Fruit fly (Drosophila melanogaster): ENCODE results near the gene Trx2.
A peak's percentile ranks its signal among the peaks of the same experiment; 100 is the strongest.

The Trx2 gene

DNA sequence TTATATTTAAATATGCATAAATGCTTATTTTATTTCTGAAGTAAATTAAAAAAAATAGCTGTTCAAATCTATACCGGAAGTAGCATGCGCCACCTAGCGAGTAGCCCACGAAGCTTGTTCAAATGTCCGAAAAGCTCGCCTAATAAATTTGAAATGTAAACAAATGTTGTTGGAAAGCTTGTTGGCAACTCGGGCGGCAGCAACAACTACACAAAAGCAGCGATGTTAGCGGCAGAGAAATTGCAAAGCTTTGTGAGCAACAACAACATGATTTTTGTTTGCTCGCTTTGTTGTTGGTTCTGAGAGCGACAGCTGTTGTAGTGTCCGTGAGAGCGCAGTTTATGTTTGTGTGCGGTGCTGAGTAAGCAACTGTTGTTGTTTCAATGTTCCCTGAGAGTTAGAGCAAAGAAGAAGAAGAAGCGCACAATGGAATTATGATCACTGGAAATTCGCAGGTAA, 45.5 kb upstream of the Trx2 start (continued):
- TF ChIP-seq crp (GFP tag; optimal IDR thresholded peaks at IDR 0.05) (peak in 1 of 2 experiments; percentile 70), CG7839 (tag; optimal IDR thresholded peaks at IDR 0.05) (peak; percentile 96), cg (GFP tag; optimal IDR thresholded peaks at IDR 0.05) (peak; percentile 80), HLH54F (GFP tag; optimal IDR thresholded peaks at IDR 0.05) (peak; percentile 82), CG8924 (tag; optimal IDR thresholded peaks at IDR 0.05) (peak; percentile 94), CG8290 (GFP tag; optimal IDR thresholded peaks at IDR 0.05) (peak; percentile 94), CG8290 (tag; optimal IDR thresholded peaks at IDR 0.05) (peak; percentile 90 to 98), CG42726 (GFP tag; IDR thresholded peaks at IDR 0.05; ENCODE audit: partially characterized antibody) (no peak), vfl (GFP tag; optimal IDR thresholded peaks at IDR 0.05) (peak; percentile 92), Dfd (GFP tag; optimal IDR thresholded peaks at IDR 0.05) (no peak), CG10147 (GFP tag; optimal IDR thresholded peaks at IDR 0.05) (peak; percentile 98), gfzf (GFP tag; optimal IDR thresholded peaks at IDR 0.05) (peak; percentile 0), emc (GFP tag; optimal IDR thresholded peaks at IDR 0.05) (peak; percentile 95), lola (GFP tag; optimal IDR thresholded peaks at IDR 0.05) (peak in 1 of 3 experiments; percentile 65), mam (GFP tag; optimal IDR thresholded peaks at IDR 0.05) (peak; percentile 85), CG31365 (tag; optimal IDR thresholded peaks at IDR 0.05) (peak; percentile 95), sna (GFP tag; IDR thresholded peaks at IDR 0.05; ENCODE audit: partially characterized antibody) (no peak; the same call in 1 of the 2 replicates), Abd-B (GFP tag; optimal IDR thresholded peaks at IDR 0.05) (peak; percentile 78), maf-S (GFP tag; optimal IDR thresholded peaks at IDR 0.05) (peak; percentile 93), CG10366 (GFP tag; IDR thresholded peaks at IDR 0.05) (peak; percentile 93), CG13624 (GFP tag; optimal IDR thresholded peaks at IDR 0.05) (peak; percentile 96), CG15073 (GFP tag; optimal IDR thresholded peaks at IDR 0.05) (peak; percentile 65), mld (GFP tag; IDR thresholded peaks at IDR 0.05; ENCODE audit: partially characterized antibody) (no peak), HLHmδ (GFP tag; optimal IDR thresholded peaks at IDR 0.05) (peak; percentile 96), CG14667 (GFP tag; IDR thresholded peaks at IDR 0.05) (peak; percentile 57; the same call in 1 of the 2 replicates), Dad (GFP tag; optimal IDR thresholded peaks at IDR 0.05) (peak; percentile 96), CG6854 (GFP tag; optimal IDR thresholded peaks at IDR 0.05) (peak; percentile 99), sug (tag; optimal IDR thresholded peaks at IDR 0.05) (peak; percentile 97), CG32532 (GFP tag; IDR thresholded peaks at IDR 0.05) (peak; percentile 98), CG2678 (tag; optimal IDR thresholded peaks at IDR 0.05) (peak; percentile 95), Antp (GFP tag; optimal IDR thresholded peaks at IDR 0.05) (peak; percentile 86), D19A (tag; optimal IDR thresholded peaks at IDR 0.05) (peak; percentile 89), onecut (GFP tag; IDR thresholded peaks at IDR 0.05) (peak; percentile 97), CG11456 (GFP tag; IDR thresholded peaks at IDR 0.05) (peak; percentile 98), CG17361 (GFP tag; IDR thresholded peaks at IDR 0.05) (peak; percentile 93), shn (GFP tag; optimal IDR thresholded peaks at IDR 0.05) (peak; percentile 91), Ets65A (GFP tag) (peak; percentile 99), Bgb (GFP tag; IDR thresholded peaks at IDR 0.05; ENCODE audit: partially characterized antibody) (peak; percentile 21; the same call in 1 of the 2 replicates), trh (GFP tag; optimal IDR thresholded peaks at IDR 0.05) (peak; percentile 96), CG11093 (GFP tag; IDR thresholded peaks at IDR 0.05) (peak; percentile 33; the same call in 1 of the 3 replicates), crol (GFP tag; IDR thresholded peaks at IDR 0.05) (peak; percentile 71), CTCF (GFP tag; optimal IDR thresholded peaks at IDR 0.05) (peak; percentile 96), Nf-YB (GFP tag; optimal IDR thresholded peaks at IDR 0.05) (peak; percentile 87), Xrp1 (GFP tag; IDR thresholded peaks at IDR 0.05) (peak; percentile 65; the same call in 1 of the 2 replicates), Six4 (GFP tag; optimal IDR thresholded peaks at IDR 0.05) (peak; percentile 95), CG17829 (tag; optimal IDR thresholded peaks at IDR 0.05) (peak; percentile 94), HmgZ (tag; optimal IDR thresholded peaks at IDR 0.05) (peak; percentile 98), CG10979 (tag; optimal IDR thresholded peaks at IDR 0.05) (peak; percentile 91), ham (GFP tag; IDR thresholded peaks at IDR 0.05) (peak; percentile 89; the same call in 1 of the 2 replicates), CG12744 (GFP tag; optimal IDR thresholded peaks at IDR 0.05) (peak; percentile 95), MTF-1 (GFP tag; optimal IDR thresholded peaks at IDR 0.05; ENCODE audit: borderline replicate concordance) (peak; percentile 100)
